Fruit fly (Drosophila melanogaster) S2 (cell line): ENCODE data around the gene Ranbp16.

Experiments
- CG8478 ChIP-seq: fragments of >200 bp; optimal IDR thresholded peaks from 2 replicates; lab custom pipeline; 2018
- CTCF ChIP-seq, 2 experiments: fragments of >200 bp; optimal IDR thresholded peaks; 2 replicates each; lab custom pipeline; 2018

DNA sequence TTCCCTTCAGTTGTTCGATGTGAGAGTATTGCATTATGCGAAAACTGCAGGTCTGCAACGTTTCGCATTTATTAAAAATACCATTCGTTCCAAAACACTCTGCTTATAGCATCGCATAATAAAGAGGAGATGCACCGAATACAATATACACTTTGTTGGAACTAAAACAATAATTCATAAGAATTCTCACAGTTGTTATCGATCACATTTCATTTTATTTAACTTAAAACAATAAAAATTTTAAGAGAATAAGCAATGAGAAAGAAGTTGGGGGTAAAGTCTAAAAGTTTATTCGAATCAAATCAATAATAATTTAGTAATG lies 520 bp upstream of the Ranbp16 start:
- TF ChIP-seq CG8478 (lab: Kevin White, UChicago) = no peak
- TF ChIP-seq CTCF (optimal IDR thresholded peaks at IDR 0.05; lab: Kevin White, UChicago) = no peak
